Worm (Caenorhabditis elegans) whole organism, late embryonic: ENCODE measurements around the gene C25A11.2.

Experiments used
- ceh-6 ChIP-seq: fragments of 200-800 bp; sonication (Bioruptor generic); optimal IDR thresholded peaks from 2 replicates; lab custom pipeline; 2018; ENCODE audit warnings: mild to moderate bottlenecking, missing genetic modification characterization, missing compliant biosample characterization
- elt-4 ChIP-seq: sonication (generic microtip); optimal IDR thresholded peaks from 2 replicates; lab custom pipeline; 2016; ENCODE audit warnings: missing genetic modification characterization, missing compliant biosample characterization
- fkh-10 ChIP-seq: fragments of 150-350 bp; optimal IDR thresholded peaks from 2 replicates; lab custom pipeline; 2014; ENCODE audit warnings: missing biosample characterization, missing genetic modification reagents, missing genetic modification characterization
- hlh-6 ChIP-seq: sonication (generic microtip); optimal IDR thresholded peaks from 2 replicates; lab custom pipeline; 2016; ENCODE audit warnings: missing genotype, missing genetic modification characterization, missing compliant biosample characterization
- pha-2 ChIP-seq: sonication (generic microtip); optimal IDR thresholded peaks from 2 replicates; lab custom pipeline; 2017; ENCODE audit warnings: mild to moderate bottlenecking, missing genetic modification characterization, missing compliant biosample characterization
- rnt-1 ChIP-seq: sonication (generic microtip); optimal IDR thresholded peaks from 2 replicates; lab custom pipeline; 2016; ENCODE audit warnings: missing genetic modification characterization, missing compliant biosample characterization

DNA sequence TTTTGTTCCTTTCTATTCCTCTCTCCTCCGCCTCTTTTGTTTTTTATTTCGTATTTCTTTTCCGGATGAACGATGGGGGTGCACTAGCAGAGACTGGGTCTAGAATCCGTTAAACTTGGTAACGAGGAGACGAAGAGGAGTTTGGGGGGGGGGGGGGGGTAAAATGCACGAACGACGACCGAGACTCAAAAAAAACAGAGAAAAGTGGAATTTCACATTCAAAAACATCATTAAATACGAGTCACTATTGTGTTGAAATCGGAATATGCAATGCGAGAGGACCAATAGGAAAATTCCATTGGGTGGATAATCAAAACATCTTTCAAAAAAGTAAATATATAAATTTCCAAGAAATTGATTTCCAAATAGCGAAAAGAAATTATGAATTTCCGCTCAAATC, 40.4 kb downstream of the C25A11.2 start, which contains the start of gene B0563.7:
- no peak for TF ChIP-seq rnt-1 (tag; lab: Kevin White, UChicago)
- TF ChIP-seq hlh-6: no peak
- TF ChIP-seq elt-4 (tag; lab: Kevin White, UChicago): no peak
- TF ChIP-seq ceh-6 (GFP tag; lab: Kevin White, UChicago): no peak
- no peak for TF ChIP-seq fkh-10 (GFP tag; lab: Kevin White, UChicago)
- no peak for TF ChIP-seq pha-2 (tag; lab: Kevin White, UChicago)
